Fruit fly (Drosophila melanogaster): Measurements from ENCODE around the gene Sugb.

DNA sequence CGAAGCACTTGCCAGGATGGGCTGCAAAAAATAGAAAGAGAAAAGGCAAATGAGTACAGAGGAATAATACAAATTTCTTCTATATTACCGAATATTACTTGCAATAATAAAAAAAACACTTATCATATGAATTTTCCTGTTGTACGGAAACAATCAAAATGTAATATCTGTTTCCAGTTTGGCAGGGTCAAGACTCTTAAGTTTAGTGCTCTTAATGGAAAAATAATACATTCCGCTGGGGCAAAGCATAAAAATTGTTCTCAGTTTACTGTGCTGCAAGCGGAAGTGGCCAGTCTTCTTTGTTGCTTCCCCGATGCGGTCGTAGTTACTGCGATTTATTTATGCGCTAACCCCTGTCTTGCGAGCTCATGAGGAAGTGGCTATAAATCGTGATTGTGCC, 29.1 kb downstream of the Sugb start:
- TF ChIP-seq CG31224 (GFP tag; IDR thresholded peaks at IDR 0.05), result no peak
- TF ChIP-seq psq (GFP tag; optimal IDR thresholded peaks at IDR 0.05), result no peak
- no peak for TF ChIP-seq YL-1 (GFP tag; optimal IDR thresholded peaks at IDR 0.05)
- no peak for TF ChIP-seq CG4820 (GFP tag; optimal IDR thresholded peaks at IDR 0.05)
- no peak for TF ChIP-seq phol (tag; optimal IDR thresholded peaks at IDR 0.05)
- TF ChIP-seq CG5953 (GFP tag; IDR thresholded peaks at IDR 0.05), result no peak
- TF ChIP-seq usp (GFP tag; optimal IDR thresholded peaks at IDR 0.05), result no peak
- no peak for TF ChIP-seq ab (GFP tag; optimal IDR thresholded peaks at IDR 0.05)
- TF ChIP-seq MBD-R2 (GFP tag; IDR thresholded peaks at IDR 0.05), result no peak
- no peak for TF ChIP-seq CG17361 (GFP tag; IDR thresholded peaks at IDR 0.05)

Data from whole organism, embryonic.